Fruit fly (Drosophila melanogaster) whole organism, adult: ENCODE data around the gene CG13891.

ENCODE experiments used
- CG11617 ChIP-seq: fragments of 200-800 bp; sonication (Bioruptor generic); optimal IDR thresholded peaks from 2 replicates; lab custom pipeline; 2017; ENCODE audit warnings: mild to moderate bottlenecking, missing biosample characterization, missing genetic modification reagents, missing genetic modification characterization
- CG12768 ChIP-seq: fragments of 200-800 bp; sonication (Bioruptor generic); optimal IDR thresholded peaks from 2 replicates; lab custom pipeline; 2017; ENCODE audit warnings: missing biosample characterization, missing genetic modification characterization, mild to moderate bottlenecking, moderate library complexity, missing genetic modification reagents
- CG14711 ChIP-seq: fragments of 200-800 bp; sonication (Bioruptor generic); optimal IDR thresholded peaks from 2 replicates; lab custom pipeline; 2018; ENCODE audit warnings: missing biosample characterization, mild to moderate bottlenecking, missing genetic modification characterization, moderate library complexity
- CG1620 ChIP-seq: fragments of 200-800 bp; sonication (Bioruptor generic); optimal IDR thresholded peaks from 2 replicates; lab custom pipeline; 2016; ENCODE audit warnings: missing biosample characterization, missing genetic modification characterization
- CG33017 ChIP-seq: fragments of 200-800 bp; sonication (Bioruptor generic); optimal IDR thresholded peaks from 2 replicates; lab custom pipeline; 2018; ENCODE audit warnings: missing biosample characterization, mild to moderate bottlenecking, missing genetic modification characterization, moderate library complexity
- CG5204 ChIP-seq: fragments of 200-800 bp; sonication (Bioruptor generic); optimal IDR thresholded peaks from 2 replicates; lab custom pipeline; 2016; ENCODE audit warnings: missing biosample characterization, missing genetic modification characterization
- Clk ChIP-seq: fragments of 200-800 bp; sonication (Bioruptor generic); optimal IDR thresholded peaks from 2 replicates; lab custom pipeline; 2017; ENCODE audit warnings: missing biosample characterization, missing genetic modification characterization
- Hr96 ChIP-seq: fragments of 200-800 bp; sonication (Bioruptor generic); optimal IDR thresholded peaks from 2 replicates; lab custom pipeline; 2016; ENCODE audit warnings: missing biosample characterization, missing genetic modification characterization
- Mnt ChIP-seq: fragments of 200-800 bp; sonication (Bioruptor generic); optimal IDR thresholded peaks from 2 replicates; lab custom pipeline; 2016; ENCODE audit warnings: missing biosample characterization, mild to moderate bottlenecking, missing genetic modification characterization
- cnc ChIP-seq, 2 experiments: fragments of >200 bp; optimal IDR thresholded peaks; 2 replicates each; lab custom pipeline; 2017
- kay ChIP-seq: fragments of 200-800 bp; sonication (Bioruptor generic); peaks from one replicate; lab custom pipeline; 2016; ENCODE audit warnings: missing biosample characterization, missing genetic modification characterization, borderline replicate concordance

dm6 chr3L:433806-434205, at the start of gene CG13891:
- no peak for TF ChIP-seq kay (GFP tag; lab: Kevin White, UChicago)
- TF ChIP-seq CG12768: no peak
- no peak for TF ChIP-seq CG5204 (GFP tag; lab: Kevin White, UChicago)
- TF ChIP-seq CG33017 (tag; lab: Kevin White, UChicago): no peak
- no peak for TF ChIP-seq Clk
- no peak for TF ChIP-seq Mnt (GFP tag; lab: Kevin White, UChicago)
- no peak for TF ChIP-seq CG11617 (GFP tag; lab: Kevin White, UChicago)
- no peak for TF ChIP-seq cnc (optimal IDR thresholded peaks at IDR 0.05; lab: Kevin White, UChicago)
- TF ChIP-seq CG14711 (tag; lab: Kevin White, UChicago): no peak
- TF ChIP-seq CG1620 (GFP tag; lab: Kevin White, UChicago): no peak
- no peak for TF ChIP-seq Hr96
